Fruit fly (Drosophila melanogaster): ENCODE results near the gene CG3407.

The CG3407 gene

DNA sequence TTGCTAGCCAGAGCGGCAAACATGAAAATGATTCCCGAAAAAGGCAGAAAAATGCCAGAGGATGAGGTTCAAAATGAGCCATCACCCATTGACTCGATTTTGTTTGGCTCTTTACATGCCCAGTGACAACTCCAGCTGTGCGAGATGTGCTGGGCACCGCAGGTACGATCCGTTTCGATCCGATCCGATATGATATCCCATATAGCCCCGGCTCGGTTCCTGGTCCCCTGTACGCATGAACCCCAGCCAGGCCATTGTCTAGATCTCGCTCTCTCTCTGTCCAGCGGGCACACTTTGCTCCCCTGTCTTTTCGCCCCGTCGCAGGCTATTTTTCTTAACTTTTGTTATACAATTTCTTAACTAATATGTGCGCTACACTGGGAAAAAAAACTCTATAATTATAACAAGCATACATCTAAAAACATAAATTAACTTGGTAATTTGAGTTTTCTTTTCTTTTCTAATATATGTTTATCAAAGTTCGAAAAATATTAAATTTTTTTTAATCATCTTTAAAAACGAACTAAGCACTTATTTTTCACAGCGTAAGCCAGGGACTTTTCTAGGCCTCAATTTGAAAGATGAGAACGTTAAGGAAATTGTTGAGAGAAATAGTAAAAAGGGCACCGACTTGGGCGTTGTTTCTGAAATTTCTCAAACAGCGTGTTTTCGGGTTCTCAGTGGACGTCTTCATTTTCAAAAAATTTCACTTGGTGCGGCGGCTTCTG is 14.4 kb upstream of the CG3407 start (continued):
- TF ChIP-seq Ssrp (tag; optimal IDR thresholded peaks at IDR 0.05) (peak; percentile 76), CG6854 (GFP tag; optimal IDR thresholded peaks at IDR 0.05) (no peak), danr (GFP tag; IDR thresholded peaks at IDR 0.05) (no peak), CG10959 (GFP tag; IDR thresholded peaks at IDR 0.05) (peak; percentile 87), CG10209 (GFP tag; optimal IDR thresholded peaks at IDR 0.05) (peak; percentile 72), CG17328 (GFP tag; IDR thresholded peaks at IDR 0.05) (peak; percentile 87), D (optimal IDR thresholded peaks at IDR 0.05) (peak; percentile 40), D (GFP tag; optimal IDR thresholded peaks at IDR 0.05) (peak; percentile 85), slou (GFP tag; optimal IDR thresholded peaks at IDR 0.05) (no peak), maf-S (GFP tag; optimal IDR thresholded peaks at IDR 0.05) (no peak), pnt (GFP tag; optimal IDR thresholded peaks at IDR 0.05) (peak; percentile 63), CG11504 (tag; optimal IDR thresholded peaks at IDR 0.05) (no peak), bsh (GFP tag; optimal IDR thresholded peaks at IDR 0.05) (peak in 1 of 2 experiments; percentile 78), CG17361 (GFP tag; IDR thresholded peaks at IDR 0.05) (peak; percentile 94), az2 (GFP tag; optimal IDR thresholded peaks at IDR 0.05) (peak; percentile 74), gro (GFP tag; optimal IDR thresholded peaks at IDR 0.05) (no peak), B-H1 (GFP tag; IDR thresholded peaks at IDR 0.05) (no peak), ash1 (GFP tag; optimal IDR thresholded peaks at IDR 0.05) (no peak), CrebB (tag; optimal IDR thresholded peaks at IDR 0.05) (peak; percentile 7), Fer1 (GFP tag; optimal IDR thresholded peaks at IDR 0.05) (no peak), Stat92E (GFP tag; optimal IDR thresholded peaks at IDR 0.05) (peak in 1 of 3 experiments; percentile 87), CG9932 (GFP tag; IDR thresholded peaks at IDR 0.05) (no peak), CG10267 (tag; optimal IDR thresholded peaks at IDR 0.05) (peak; percentile 91), CG16863 (GFP tag; optimal IDR thresholded peaks at IDR 0.05) (peak; percentile 46), HmgZ (tag; optimal IDR thresholded peaks at IDR 0.05) (no peak), Dbx (GFP tag; IDR thresholded peaks at IDR 0.05) (no peak), Abd-B (GFP tag; optimal IDR thresholded peaks at IDR 0.05) (peak; percentile 49), ato (GFP tag; IDR thresholded peaks at IDR 0.05; ENCODE audit: partially characterized antibody) (no peak), CG33557 (GFP tag; optimal IDR thresholded peaks at IDR 0.05) (peak; percentile 98), CG4424 (GFP tag; optimal IDR thresholded peaks at IDR 0.05) (peak; percentile 76), Xrp1 (GFP tag; IDR thresholded peaks at IDR 0.05) (peak; percentile 92), jing (GFP tag; optimal IDR thresholded peaks at IDR 0.05) (no peak), CG9727 (GFP tag; optimal IDR thresholded peaks at IDR 0.05) (peak; percentile 98), schlank (tag; optimal IDR thresholded peaks at IDR 0.05) (no peak), CG8281 (tag; optimal IDR thresholded peaks at IDR 0.05) (peak; percentile 17), Dp (GFP tag; optimal IDR thresholded peaks at IDR 0.05) (no peak), GATAe (GFP tag; conservative IDR thresholded peaks at IDR 0.05) (no peak), salm (tag; optimal IDR thresholded peaks at IDR 0.05) (peak; percentile 45), Camta (GFP tag; optimal IDR thresholded peaks at IDR 0.05) (peak; percentile 67), D19A (tag; optimal IDR thresholded peaks at IDR 0.05) (peak; percentile 87), hth (optimal IDR thresholded peaks at IDR 0.05) (peak; percentile 4), CG17912 (GFP tag; optimal IDR thresholded peaks at IDR 0.05) (no peak), CG2129 (GFP tag; IDR thresholded peaks at IDR 0.05; ENCODE audit: partially characterized antibody) (no peak), wor (GFP tag; IDR thresholded peaks at IDR 0.05) (no peak), abd-A (tag; optimal IDR thresholded peaks at IDR 0.05) (no peak), tup (GFP tag; optimal IDR thresholded peaks at IDR 0.05) (no peak), CG3847 (GFP tag; IDR thresholded peaks at IDR 0.05) (no peak), org-1 (GFP tag; optimal IDR thresholded peaks at IDR 0.05) (peak; percentile 45), Bteb2 (GFP tag; optimal IDR thresholded peaks at IDR 0.05) (no peak), Ravus (GFP tag; IDR thresholded peaks at IDR 0.05) (no peak)

All from whole organism, embryonic.